Worm (Caenorhabditis elegans): ENCODE results near the gene F59E11.5.

F59E11.5 gene

ce11 chrV:8977895-8978294, 17.0 kb upstream of the F59E11.5 start:
- TF ChIP-seq cnd-1 (tag; optimal IDR thresholded peaks at IDR 0.05) (no peak), ceh-39 (tag; optimal IDR thresholded peaks at IDR 0.05) (no peak), nhr-12 (tag; optimal IDR thresholded peaks at IDR 0.05) (no peak), ceh-83 (GFP tag; optimal IDR thresholded peaks at IDR 0.05) (no peak), hlh-1 (tag; optimal IDR thresholded peaks at IDR 0.05) (no peak), mab-5 (tag; optimal IDR thresholded peaks at IDR 0.05) (no peak), ztf-11 (tag; optimal IDR thresholded peaks at IDR 0.05) (no peak), nhr-76 (tag; optimal IDR thresholded peaks at IDR 0.05) (no peak), snpc-4 (tag; optimal IDR thresholded peaks at IDR 0.05) (no peak)

ce11 chrV:8980845-8981244, 14.1 kb upstream of the F59E11.5 start, which contains the start of gene str-84:
Gene str-84, minus strand, starts transcription at chrV:8980945.
- TF ChIP-seq elt-3 (tag; optimal IDR thresholded peaks at IDR 0.05) = no peak
- no peak for TF ChIP-seq M03D4.4 (tag; optimal IDR thresholded peaks at IDR 0.05)
- TF ChIP-seq nhr-12 (tag; optimal IDR thresholded peaks at IDR 0.05) = no peak
- no peak for TF ChIP-seq bed-3 (GFP tag; optimal IDR thresholded peaks at IDR 0.05)
- TF ChIP-seq elt-1 (tag; optimal IDR thresholded peaks at IDR 0.05; ENCODE audit: borderline replicate concordance, insufficient read depth) = no peak
- no peak for TF ChIP-seq nhr-237 (tag; optimal IDR thresholded peaks at IDR 0.05)
- TF ChIP-seq ham-2 (GFP tag; optimal IDR thresholded peaks at IDR 0.05) = no peak
- no peak for TF ChIP-seq ztf-11 (tag; optimal IDR thresholded peaks at IDR 0.05)
- no peak for TF ChIP-seq hlh-1 (tag; optimal IDR thresholded peaks at IDR 0.05)
- TF ChIP-seq snpc-4 (tag; optimal IDR thresholded peaks at IDR 0.05) = no peak
- no peak for TF ChIP-seq ceh-39 (tag; optimal IDR thresholded peaks at IDR 0.05)
- TF ChIP-seq ceh-43 (GFP tag; optimal IDR thresholded peaks at IDR 0.05) = no peak
- no peak for TF ChIP-seq mls-2 (tag; optimal IDR thresholded peaks at IDR 0.05)
- no peak for TF ChIP-seq tbx-8 (GFP tag; optimal IDR thresholded peaks at IDR 0.05)

ce11 chrV:8983604-8984003, 11.3 kb upstream of the F59E11.5 start, which contains the start of gene str-86:
Gene str-86, minus strand, starts transcription at chrV:8983704.
- TF ChIP-seq flh-1 (GFP tag; optimal IDR thresholded peaks at IDR 0.05) (no peak), unc-39 (tag; optimal IDR thresholded peaks at IDR 0.05) (no peak), mep-1 (tag; optimal IDR thresholded peaks at IDR 0.05) (no peak), unc-62 (GFP tag; optimal IDR thresholded peaks at IDR 0.05) (no peak), elt-1 (tag; optimal IDR thresholded peaks at IDR 0.05; ENCODE audit: borderline replicate concordance, insufficient read depth) (no peak), lin-13 (tag; optimal IDR thresholded peaks at IDR 0.05) (no peak), cnd-1 (tag; optimal IDR thresholded peaks at IDR 0.05) (no peak), blmp-1 (tag; optimal IDR thresholded peaks at IDR 0.05) (no peak), hlh-1 (tag; optimal IDR thresholded peaks at IDR 0.05) (no peak), elt-3 (tag; optimal IDR thresholded peaks at IDR 0.05) (no peak), nhr-2 (tag; optimal IDR thresholded peaks at IDR 0.05) (no peak), sptf-1 (tag; optimal IDR thresholded peaks at IDR 0.05) (no peak)

- no peak for TF ChIP-seq ceh-43 (GFP tag; optimal IDR thresholded peaks at IDR 0.05)
- no peak for TF ChIP-seq bed-3 (GFP tag; optimal IDR thresholded peaks at IDR 0.05)
These were observed 10.1 kb upstream of the F59E11.5 start for ce11 chrV:8984783-8985182.

- TF ChIP-seq snpc-4 (tag; optimal IDR thresholded peaks at IDR 0.05) (no peak), ztf-11 (tag; optimal IDR thresholded peaks at IDR 0.05) (no peak), ces-1 (GFP tag; optimal IDR thresholded peaks at IDR 0.05) (no peak), lin-13 (tag; optimal IDR thresholded peaks at IDR 0.05) (no peak), ceh-39 (tag; optimal IDR thresholded peaks at IDR 0.05) (no peak), unc-62 (GFP tag; optimal IDR thresholded peaks at IDR 0.05) (no peak), flh-1 (GFP tag; optimal IDR thresholded peaks at IDR 0.05) (no peak), lin-32 (GFP tag; optimal IDR thresholded peaks at IDR 0.05) (no peak), sptf-1 (tag; optimal IDR thresholded peaks at IDR 0.05) (no peak), mab-5 (tag; optimal IDR thresholded peaks at IDR 0.05) (no peak)
These were observed 9.2 kb upstream of the F59E11.5 start, which contains the start of gene str-85 for ce11 chrV:8985740-8986139. Gene str-85, minus strand, starts transcription at chrV:8985840.

- no peak for TF ChIP-seq flh-1 (GFP tag; optimal IDR thresholded peaks at IDR 0.05)
- no peak for TF ChIP-seq lsy-2 (tag; optimal IDR thresholded peaks at IDR 0.05)
- no peak for TF ChIP-seq mep-1 (tag; optimal IDR thresholded peaks at IDR 0.05)
- no peak for TF ChIP-seq lin-13 (tag; optimal IDR thresholded peaks at IDR 0.05)
- TF ChIP-seq ceh-83 (GFP tag; optimal IDR thresholded peaks at IDR 0.05) = no peak
- TF ChIP-seq sptf-1 (tag; optimal IDR thresholded peaks at IDR 0.05) = no peak
- no peak for TF ChIP-seq mab-5 (tag; optimal IDR thresholded peaks at IDR 0.05)
These were observed 6.8 kb upstream of the F59E11.5 start, which contains the start of gene str-87 for ce11 chrV:8988104-8988503. Gene str-87, minus strand, starts transcription at chrV:8988204.

Data from whole organism, mixed stage, embryonic.